Fruit fly (Drosophila melanogaster): ENCODE results near the gene Mipp1.

The Mipp1 gene

DNA sequence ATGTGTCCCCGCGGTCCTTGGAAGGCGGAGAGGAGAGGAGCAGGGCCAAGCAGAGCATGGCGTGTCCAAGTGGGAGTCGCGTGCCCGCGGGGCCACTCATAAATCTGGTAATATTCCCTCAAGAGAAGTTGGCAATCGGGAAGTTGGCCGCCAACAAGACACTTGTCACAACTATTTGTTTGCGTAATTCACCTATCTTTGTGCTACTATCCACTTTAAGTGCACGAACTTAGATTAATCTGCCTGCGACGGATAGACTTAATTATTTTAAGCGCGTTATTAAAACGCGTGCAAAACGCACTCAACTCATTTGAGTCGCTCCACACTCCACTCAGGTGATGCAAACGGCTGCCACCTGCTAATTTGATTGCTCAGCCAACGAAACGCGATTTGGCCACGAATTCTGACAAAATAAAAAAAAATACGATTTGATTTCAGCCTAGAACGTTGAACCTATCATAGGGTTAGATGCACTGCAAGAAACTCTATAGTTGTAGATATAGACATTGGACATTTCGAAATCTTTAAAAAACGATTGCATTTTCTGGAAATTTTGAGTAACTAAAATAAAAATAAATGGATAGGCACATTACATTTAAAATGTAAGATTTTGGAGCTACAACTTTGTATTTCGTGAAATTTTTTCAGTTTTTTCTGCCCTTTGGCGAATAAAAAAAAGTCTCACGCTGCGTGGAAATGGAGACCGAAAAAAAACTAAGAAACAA lies 2.0 kb downstream of the Mipp1 start (continued):
- TF ChIP-seq aop (GFP tag; IDR thresholded peaks at IDR 0.05) (no peak), CG18599 (GFP tag; optimal IDR thresholded peaks at IDR 0.05) (peak; percentile 64), CG14050 (GFP tag; IDR thresholded peaks at IDR 0.05) (peak; percentile 46; the same call in 2 of the 3 replicates), MBD-R2 (GFP tag; IDR thresholded peaks at IDR 0.05) (no peak; the same call in 1 of the 2 replicates), scrt (GFP tag; optimal IDR thresholded peaks at IDR 0.05) (peak; percentile 36), knrl (GFP tag; IDR thresholded peaks at IDR 0.05; ENCODE audit: partially characterized antibody) (no peak), dimm (GFP tag; IDR thresholded peaks at IDR 0.05) (no peak), Mes4 (GFP tag; optimal IDR thresholded peaks at IDR 0.05) (no peak), CG10209 (GFP tag; optimal IDR thresholded peaks at IDR 0.05) (peak; percentile 60), CG30020 (tag; optimal IDR thresholded peaks at IDR 0.05) (no peak), Neu2 (GFP tag; optimal IDR thresholded peaks at IDR 0.05; ENCODE audit: borderline replicate concordance) (no peak), gsb (GFP tag; IDR thresholded peaks at IDR 0.05) (peak; percentile 29; the same call in 1 of the 2 replicates), CG1024 (GFP tag; IDR thresholded peaks at IDR 0.05) (no peak), CG3995 (GFP tag; optimal IDR thresholded peaks at IDR 0.05) (no peak), Atf6 (GFP tag; IDR thresholded peaks at IDR 0.05) (peak; percentile 71), CG11085 (GFP tag; IDR thresholded peaks at IDR 0.05) (no peak), sqz (GFP tag; optimal IDR thresholded peaks at IDR 0.05) (peak; percentile 51), CG10274 (GFP tag; optimal IDR thresholded peaks at IDR 0.05) (no peak), CG3847 (GFP tag; IDR thresholded peaks at IDR 0.05) (peak; percentile 52), seq (GFP tag; IDR thresholded peaks at IDR 0.05) (peak; percentile 65), Hmx (GFP tag; optimal IDR thresholded peaks at IDR 0.05) (no peak), chif (GFP tag; optimal IDR thresholded peaks at IDR 0.05) (peak in 1 of 2 experiments; percentile 16), Jarid2 (GFP tag; optimal IDR thresholded peaks at IDR 0.05) (no peak), slp2 (GFP tag; optimal IDR thresholded peaks at IDR 0.05) (peak; percentile 49), NfI (GFP tag; optimal IDR thresholded peaks at IDR 0.05) (peak; percentile 42), CG10366 (GFP tag; IDR thresholded peaks at IDR 0.05) (0 out of 2 replicates have a peak, but pooled peaks have one; percentile 12), CkIIα-i1 (GFP tag; IDR thresholded peaks at IDR 0.05) (no peak), ATbp (GFP tag; optimal IDR thresholded peaks at IDR 0.05) (no peak), CG5245 (GFP tag; optimal IDR thresholded peaks at IDR 0.05) (no peak), pan (optimal IDR thresholded peaks at IDR 0.05) (no peak), pan (GFP tag; optimal IDR thresholded peaks at IDR 0.05 in 1 of 2, IDR thresholded peaks at IDR 0.05 in 1 of 2) (peak in 1 of 2 experiments; percentile 71), CG1792 (GFP tag; optimal IDR thresholded peaks at IDR 0.05) (no peak), CG4617 (GFP tag; optimal IDR thresholded peaks at IDR 0.05; ENCODE audit: borderline replicate concordance) (no peak), CG11247 (GFP tag; IDR thresholded peaks at IDR 0.05) (peak; percentile 53), Dip3 (GFP tag; optimal IDR thresholded peaks at IDR 0.05) (peak; percentile 8), unc-4 (GFP tag; IDR thresholded peaks at IDR 0.05; ENCODE audit: partially characterized antibody) (no peak), Mad (GFP tag; optimal IDR thresholded peaks at IDR 0.05) (no peak), wek (GFP tag; optimal IDR thresholded peaks at IDR 0.05) (no peak), NC2β (GFP tag; optimal IDR thresholded peaks at IDR 0.05) (no peak), CG42726 (GFP tag; IDR thresholded peaks at IDR 0.05; ENCODE audit: partially characterized antibody) (no peak), Deaf1 (tag; optimal IDR thresholded peaks at IDR 0.05) (peak; percentile 34), Pdp1 (GFP tag; optimal IDR thresholded peaks at IDR 0.05) (peak in 1 of 2 experiments; percentile 42), ato (GFP tag; IDR thresholded peaks at IDR 0.05; ENCODE audit: partially characterized antibody) (no peak), hth (optimal IDR thresholded peaks at IDR 0.05) (no peak), Spps (tag; optimal IDR thresholded peaks at IDR 0.05) (no peak), ranshi (GFP tag; IDR thresholded peaks at IDR 0.05) (peak; percentile 56; the same call in 1 of the 2 replicates), CG17802 (tag; optimal IDR thresholded peaks at IDR 0.05) (no peak), CG16779 (GFP tag; IDR thresholded peaks at IDR 0.05) (no peak), CG13296 (GFP tag; optimal IDR thresholded peaks at IDR 0.05) (peak; percentile 42), Hsf (GFP tag; optimal IDR thresholded peaks at IDR 0.05) (peak; percentile 68)
